Worm (Caenorhabditis elegans) whole organism, young adult: ENCODE results near the gene sri-48.

Experiments used
- C06A6.2 ChIP-seq: fragments of 200-800 bp; sonication (Bioruptor generic); conservative IDR thresholded peaks from 2 replicates; pipeline ENCODE4 v1.3.6; 2022; ENCODE audit warnings: missing genetic modification characterization, missing compliant biosample characterization
- hmg-1.2 ChIP-seq: fragments of 200-800 bp; sonication (Bioruptor generic); IDR thresholded peaks from 2 replicates; pipeline ENCODE4 v1.3.6; 2022; ENCODE audit warnings: missing genetic modification reagents, missing genetic modification characterization, missing compliant biosample characterization

DNA sequence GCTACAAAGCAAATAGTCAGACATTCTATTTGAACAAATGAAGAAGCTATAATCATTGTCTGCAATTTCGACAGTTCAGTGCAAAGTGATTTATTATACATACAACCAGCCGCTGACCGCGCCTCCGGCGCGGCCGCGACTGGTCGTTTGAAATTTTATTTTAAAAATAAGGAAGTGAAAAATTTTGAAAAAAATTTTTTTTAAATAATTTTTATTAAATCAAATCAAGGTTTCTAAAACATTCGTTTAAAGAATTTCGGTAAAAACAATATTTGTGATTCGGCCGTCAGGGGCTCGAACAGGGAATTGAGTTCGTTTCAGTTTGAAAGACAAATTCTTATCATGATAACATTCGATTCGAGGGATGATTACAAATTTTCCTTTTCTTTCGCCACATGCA, 29.0 kb downstream of the sri-48 start, which contains the start of gene Y27F2A.10:
- no peak for TF ChIP-seq hmg-1.2
- no peak for TF ChIP-seq C06A6.2 (GFP tag; lab: Robert Waterston, UW)
